Worm (Caenorhabditis elegans): Measurements from ENCODE around the gene enpl-1.

ce11 chrIV:11105724-11106123, 13.4 kb upstream of the enpl-1 start, which contains the start of gene srlf-24:
- TF ChIP-seq snpc-4 (GFP tag; optimal IDR thresholded peaks at IDR 0.05) = no peak
- no peak for TF ChIP-seq snpc-4 (tag; optimal IDR thresholded peaks at IDR 0.05)
- TF ChIP-seq let-607 (tag; optimal IDR thresholded peaks at IDR 0.05) = no peak
- TF ChIP-seq mcd-1 (GFP tag; IDR thresholded peaks at IDR 0.05) = no peak
- no peak for TF ChIP-seq lsy-27 (tag; optimal IDR thresholded peaks at IDR 0.05; ENCODE audit: borderline replicate concordance, insufficient read depth)
- TF ChIP-seq hlh-26 (GFP tag; conservative IDR thresholded peaks at IDR 0.05) = no peak
- no peak for TF ChIP-seq ama-1 (optimal IDR thresholded peaks at IDR 0.05)
- no peak for TF ChIP-seq ama-1 (GFP tag; optimal IDR thresholded peaks at IDR 0.05)
- no peak for TF ChIP-seq Y95B8A.8 (GFP tag; IDR thresholded peaks at IDR 0.05)
- no peak for TF ChIP-seq F39B2.1 (GFP tag; IDR thresholded peaks at IDR 0.05)
- TF ChIP-seq attf-3 (GFP tag; conservative IDR thresholded peaks at IDR 0.05) = no peak
- no peak for TF ChIP-seq lin-26 (GFP tag; IDR thresholded peaks at IDR 0.05)
- no peak for TF ChIP-seq attf-6 (GFP tag; IDR thresholded peaks at IDR 0.05)
- no peak for TF ChIP-seq sdz-38 (tag; optimal IDR thresholded peaks at IDR 0.05)
- no peak for TF ChIP-seq somi-1 (GFP tag; optimal IDR thresholded peaks at IDR 0.05)
- TF ChIP-seq snpc-1.1 (tag; optimal IDR thresholded peaks at IDR 0.05; ENCODE audit: insufficient read depth) = no peak

Measured in whole organism, young adult.